Worm (Caenorhabditis elegans) whole organism, L4/young adult: Measurements from ENCODE around the gene trp-2.

Source experiments
- W03F9.2 ChIP-seq: fragments of 150-350 bp; optimal IDR thresholded peaks from 2 replicates; lab custom pipeline; 2014; ENCODE audit warnings: missing biosample characterization, missing genetic modification characterization
- dao-5 ChIP-seq: sonication (generic microtip); optimal IDR thresholded peaks from 2 replicates; lab custom pipeline; 2016; ENCODE audit warnings: missing genotype, missing genetic modification characterization, moderate library complexity, missing compliant biosample characterization
- him-1 ChIP-seq: sonication (generic microtip); optimal IDR thresholded peaks from 2 replicates; lab custom pipeline; 2016; ENCODE audit warnings: missing genotype, missing genetic modification reagents, missing genetic modification characterization, missing compliant biosample characterization

- TF ChIP-seq W03F9.2 = no peak
- TF ChIP-seq dao-5 = no peak
- TF ChIP-seq him-1 (tag; lab: Kevin White, UChicago) = no peak
These were observed 12.8 kb upstream of the trp-2 start for ce11 chrIII:978889-979288.
